Worm (Caenorhabditis elegans) whole organism, L4 larva: ENCODE data around the gene ent-7.

Experiments
- T20F7.1 ChIP-seq: fragments of 200-800 bp; sonication (Bioruptor generic); optimal IDR thresholded peaks from 2 replicates; lab custom pipeline; 2018; ENCODE audit warnings: mild to moderate bottlenecking, missing genetic modification characterization, missing compliant biosample characterization
- Y105C5A.15 ChIP-seq: fragments of 200-800 bp; sonication (Bioruptor generic); IDR thresholded peaks from 2 replicates; pipeline ENCODE4 v1.3.6; 2022; ENCODE audit warnings: missing genetic modification characterization, missing compliant biosample characterization
- Y5F2A.4 ChIP-seq: fragments of 200-800 bp; sonication (Bioruptor generic); optimal IDR thresholded peaks from 2 replicates; lab custom pipeline; 2018; ENCODE audit warnings: mild to moderate bottlenecking, missing genetic modification characterization, missing compliant biosample characterization
- Y75B8A.6 ChIP-seq: fragments of 200-800 bp; sonication (Bioruptor generic); IDR thresholded peaks from 2 replicates; pipeline ENCODE4 v1.3.6; 2022; ENCODE audit warnings: missing genetic modification reagents, missing genetic modification characterization, missing compliant biosample characterization
- ZK337.2 ChIP-seq: fragments of 200-800 bp; sonication (Bioruptor generic); IDR thresholded peaks from 2 replicates; pipeline ENCODE4 v1.3.6; 2022; ENCODE audit warnings: missing genetic modification reagents, missing genetic modification characterization, missing compliant biosample characterization
- aha-1 ChIP-seq: fragments of 150-350 bp; peaks from one replicate; lab custom pipeline; 2014; ENCODE audit warnings: missing biosample characterization, missing genetic modification characterization
- ceh-44 ChIP-seq: fragments of 200-800 bp; sonication (Bioruptor generic); IDR thresholded peaks from 2 replicates; pipeline ENCODE4 v1.3.6; 2022; ENCODE audit warnings: missing genetic modification reagents, missing genetic modification characterization, missing compliant biosample characterization
- ceh-62 ChIP-seq: sonication (generic microtip); optimal IDR thresholded peaks from 2 replicates; lab custom pipeline; 2017; ENCODE audit warnings: missing biosample characterization, missing genetic modification characterization
- ceh-82 ChIP-seq: sonication (generic microtip); optimal IDR thresholded peaks from 2 replicates; lab custom pipeline; 2017; ENCODE audit warnings: missing biosample characterization, missing genetic modification characterization
- cey-2 ChIP-seq: sonication (generic microtip); optimal IDR thresholded peaks from 3 replicates; lab custom pipeline; 2017; ENCODE audit warnings: missing genetic modification characterization, mild to moderate bottlenecking, missing compliant biosample characterization, antibody characterized with exemption, borderline replicate concordance; ENCODE audit not compliant: insufficient read depth
- daf-16 ChIP-seq, 3 experiments: sonication (generic microtip); optimal IDR thresholded peaks; 2 replicates each; lab custom pipeline; 2016 to 2017; ENCODE audit warnings: missing genetic modification characterization in 3 of 3, missing genetic modification reagents in 3 of 3, mild to moderate bottlenecking in 2 of 3, missing compliant biosample characterization in 2 of 3, missing biosample characterization in 1 of 3, moderate library complexity in 1 of 3
- dmd-6 ChIP-seq: fragments of 200-800 bp; sonication (Bioruptor generic); IDR thresholded peaks from 2 replicates; pipeline ENCODE4 v1.3.6; 2022; ENCODE audit warnings: missing genetic modification reagents, missing genetic modification characterization, missing compliant biosample characterization
- dmd-8 ChIP-seq: fragments of 200-800 bp; sonication (Bioruptor generic); IDR thresholded peaks from 2 replicates; pipeline ENCODE4 v1.3.6; 2022; ENCODE audit warnings: missing genetic modification characterization, missing compliant biosample characterization
- dpl-1 ChIP-seq: fragments of 150-350 bp; optimal IDR thresholded peaks from 2 replicates; lab custom pipeline; 2014; ENCODE audit warnings: missing biosample characterization, missing genetic modification reagents, missing genetic modification characterization
- dve-1 ChIP-seq: sonication (generic microtip); optimal IDR thresholded peaks from 2 replicates; lab custom pipeline; 2017; ENCODE audit warnings: antibody characterized with exemption, mild to moderate bottlenecking, missing genetic modification characterization, missing compliant biosample characterization; ENCODE audit not compliant: insufficient read depth
- hlh-11 ChIP-seq: fragments of 200-800 bp; sonication (Bioruptor generic); optimal IDR thresholded peaks from 2 replicates; lab custom pipeline; 2018; ENCODE audit warnings: mild to moderate bottlenecking, missing genetic modification characterization, missing compliant biosample characterization
- hlh-30 ChIP-seq: sonication (generic microtip); optimal IDR thresholded peaks from 2 replicates; lab custom pipeline; 2017; ENCODE audit warnings: antibody characterized with exemption, mild to moderate bottlenecking, missing genetic modification characterization, missing compliant biosample characterization; ENCODE audit not compliant: insufficient read depth
- lin-1 ChIP-seq: fragments of 200-800 bp; sonication (Bioruptor generic); IDR thresholded peaks from 2 replicates; pipeline ENCODE4 v1.3.6; 2022; ENCODE audit warnings: missing genetic modification reagents, missing genetic modification characterization, missing compliant biosample characterization
- lin-15B ChIP-seq: fragments of 150-350 bp; sonication (generic microtip); optimal IDR thresholded peaks from 3 replicates; lab custom pipeline; 2014; ENCODE audit warnings: missing biosample characterization, missing genetic modification characterization
- lin-38 ChIP-seq: fragments of 200-800 bp; sonication (Bioruptor generic); IDR thresholded peaks from 2 replicates; pipeline ENCODE4 v1.3.6; 2022; ENCODE audit warnings: missing genetic modification reagents, missing genetic modification characterization, missing compliant biosample characterization
- lsy-2 ChIP-seq, 2 experiments: fragments of 150-350 bp in 1 of 2; sonication (generic microtip) in 1 of 2; optimal IDR thresholded peaks; 2 replicates each; lab custom pipeline; 2014 to 2017; ENCODE audit warnings: missing biosample characterization in 2 of 2, missing genetic modification characterization in 2 of 2
- mdl-1 ChIP-seq, 2 experiments: fragments of 150-350 bp in 1 of 2; sonication (generic microtip) in 1 of 2; optimal IDR thresholded peaks; 2 replicates each; lab custom pipeline; 2014 to 2017; ENCODE audit warnings: missing biosample characterization in 2 of 2, missing genetic modification characterization in 2 of 2
- mxl-2 ChIP-seq: fragments of 200-800 bp; sonication (Bioruptor generic); conservative IDR thresholded peaks from 2 replicates; pipeline ENCODE4 v1.3.6; 2022; ENCODE audit warnings: missing genetic modification reagents, missing genetic modification characterization, missing compliant biosample characterization
- nhr-102 ChIP-seq: sonication (generic microtip); optimal IDR thresholded peaks from 2 replicates; lab custom pipeline; 2016; ENCODE audit warnings: mild to moderate bottlenecking, missing genetic modification characterization, moderate library complexity, missing compliant biosample characterization
- nhr-11 ChIP-seq: fragments of 150-350 bp; optimal IDR thresholded peaks from 2 replicates; lab custom pipeline; 2014; ENCODE audit warnings: missing biosample characterization, missing genetic modification characterization
- nhr-111 ChIP-seq: fragments of 200-800 bp; sonication (Bioruptor generic); optimal IDR thresholded peaks from 2 replicates; lab custom pipeline; 2018; ENCODE audit warnings: mild to moderate bottlenecking, missing genetic modification characterization, missing compliant biosample characterization
- nhr-28 ChIP-seq: fragments of 150-350 bp; optimal IDR thresholded peaks from 2 replicates; lab custom pipeline; 2014; ENCODE audit warnings: missing biosample characterization, missing genetic modification characterization
- nhr-48 ChIP-seq: sonication (generic microtip); optimal IDR thresholded peaks from 2 replicates; lab custom pipeline; 2016; ENCODE audit warnings: mild to moderate bottlenecking, missing genetic modification characterization, missing compliant biosample characterization
- nhr-77 ChIP-seq: fragments of 150-350 bp; optimal IDR thresholded peaks from 2 replicates; lab custom pipeline; 2014; ENCODE audit warnings: missing biosample characterization, missing genetic modification characterization
- pha-4 ChIP-seq, 2 experiments: fragments of 150-350 bp in 1 of 2; fragments of 200-800 bp in 1 of 2; sonication (Bioruptor generic) in 1 of 2; IDR thresholded peaks in 1 of 2; optimal IDR thresholded peaks in 1 of 2; 2 replicates each; pipeline versions ENCODE4 v1.3.6 to Lab custom; 2014 to 2022; ENCODE audit warnings: missing genetic modification characterization in 2 of 2, missing genetic modification reagents in 2 of 2, missing biosample characterization in 1 of 2, missing compliant biosample characterization in 1 of 2
- php-3 ChIP-seq: fragments of 200-800 bp; sonication (Bioruptor generic); IDR thresholded peaks from 2 replicates; pipeline ENCODE4 v1.3.6; 2022; ENCODE audit warnings: missing genetic modification reagents, missing genetic modification characterization, missing compliant biosample characterization
- pqm-1 ChIP-seq: sonication (generic microtip); optimal IDR thresholded peaks from 2 replicates; lab custom pipeline; 2017; ENCODE audit warnings: missing biosample characterization, missing genetic modification characterization
- saeg-2 ChIP-seq: fragments of 200-800 bp; sonication (Bioruptor generic); IDR thresholded peaks from 2 replicates; pipeline ENCODE4 v1.3.6; 2022; ENCODE audit warnings: missing genetic modification reagents, missing genetic modification characterization, missing compliant biosample characterization
- tra-1 ChIP-seq: fragments of 200-800 bp; sonication (Bioruptor generic); IDR thresholded peaks from 2 replicates; pipeline ENCODE4 v1.3.6; 2022; ENCODE audit warnings: missing genetic modification reagents, missing genetic modification characterization, missing compliant biosample characterization
- unc-62 ChIP-seq, 3 experiments: fragments of 150-350 bp in 1 of 3; sonication (generic microtip); optimal IDR thresholded peaks in 2 of 3; peaks in 1 of 3; 1 replicate in 1 of 3; 2 replicates in 2 of 3; lab custom pipeline; 2014 to 2017; ENCODE audit warnings: missing biosample characterization in 3 of 3, missing genetic modification characterization in 3 of 3, missing genetic modification reagents in 3 of 3, missing genotype in 1 of 3
- ztf-7 ChIP-seq: fragments of 150-350 bp; optimal IDR thresholded peaks from 2 replicates; lab custom pipeline; 2014; ENCODE audit warnings: missing biosample characterization, missing genetic modification characterization

ent-7 gene

ce11 chrIV:10059175-10059574 is 42.1 kb downstream of the ent-7 start:
- peak; percentile 44 for TF ChIP-seq hlh-30
- peak; percentile 63; the same call in 1 of the 2 replicates for TF ChIP-seq tra-1 (GFP tag; lab: Robert Waterston, UW)
- TF ChIP-seq lin-15B: no peak
- TF ChIP-seq lsy-2 (tag; optimal IDR thresholded peaks at IDR 0.05; lab: Kevin White, UChicago): peak in 1 of 2 experiments; percentile 1
- peak; percentile 43 for TF ChIP-seq nhr-48 (tag; lab: Kevin White, UChicago)
- TF ChIP-seq nhr-77 (tag; lab: Kevin White, UChicago): peak; percentile 41
- peak in 1 of 2 experiments; percentile 47 for TF ChIP-seq mdl-1 (tag; optimal IDR thresholded peaks at IDR 0.05; lab: Kevin White, UChicago)
- TF ChIP-seq mxl-2 (GFP tag; lab: Robert Waterston, UW): 0 out of 2 replicates have a peak, but pooled peaks have one; percentile 22
- peak in 1 of 2 experiments; percentile 38 for TF ChIP-seq daf-16 (GFP tag; optimal IDR thresholded peaks at IDR 0.05; lab: Kevin White, UChicago)
- peak; percentile 88 for TF ChIP-seq daf-16 (tag; optimal IDR thresholded peaks at IDR 0.05; lab: Kevin White, UChicago)
- TF ChIP-seq nhr-28 (tag; lab: Kevin White, UChicago): peak; percentile 57
- 0 out of 2 replicates have a peak, but pooled peaks have one; percentile 11 for TF ChIP-seq lin-1 (GFP tag; lab: Robert Waterston, UW)
- peak; percentile 21 for TF ChIP-seq T20F7.1 (GFP tag; lab: Kevin White, UChicago)
- 0 out of 2 replicates have a peak, but pooled peaks have one; percentile 19 for TF ChIP-seq saeg-2 (GFP tag; lab: Robert Waterston, UW)
- no peak for TF ChIP-seq ceh-62 (tag; lab: Kevin White, UChicago)
- TF ChIP-seq Y5F2A.4 (GFP tag; lab: Kevin White, UChicago): no peak
- peak; percentile 93 for TF ChIP-seq dve-1 (tag; lab: Kevin White, UChicago)
- peak; percentile 80 for TF ChIP-seq hlh-11
- no peak for TF ChIP-seq ceh-82 (tag; lab: Kevin White, UChicago)
- no peak for TF ChIP-seq Y105C5A.15 (GFP tag; lab: Robert Waterston, UW)
- peak; percentile 90 for TF ChIP-seq dmd-6 (GFP tag; lab: Robert Waterston, UW)
- peak; percentile 19; the same call in 1 of the 2 replicates for TF ChIP-seq lin-38 (GFP tag; lab: Robert Waterston, UW)
- TF ChIP-seq ztf-7 (tag; lab: Kevin White, UChicago): no peak
- peak; percentile 87 for TF ChIP-seq aha-1 (tag; lab: Kevin White, UChicago)
- TF ChIP-seq nhr-11: no peak
- peak; percentile 91 for TF ChIP-seq pqm-1 (tag; lab: Kevin White, UChicago)
- TF ChIP-seq pha-4 (GFP tag; IDR thresholded peaks at IDR 0.05; lab: Robert Waterston, UW): 0 out of 2 replicates have a peak, but pooled peaks have one; percentile 16
- TF ChIP-seq pha-4 (tag; optimal IDR thresholded peaks at IDR 0.05; lab: Kevin White, UChicago): no peak
- TF ChIP-seq php-3: peak; percentile 65; the same call in 1 of the 2 replicates
- TF ChIP-seq nhr-102 (tag; lab: Kevin White, UChicago): peak; percentile 31
- TF ChIP-seq cey-2 (tag; lab: Kevin White, UChicago): no peak
- TF ChIP-seq, all 104 proteins: peak for 21

- TF ChIP-seq Y75B8A.6 (GFP tag; lab: Robert Waterston, UW) (no peak), dpl-1 (no peak), pqm-1 (tag; lab: Kevin White, UChicago) (peak; percentile 2), Y105C5A.15 (GFP tag; lab: Robert Waterston, UW) (no peak), dmd-8 (GFP tag; lab: Robert Waterston, UW) (no peak), unc-62 (GFP tag; optimal IDR thresholded peaks at IDR 0.05 in 1 of 2; lab: Kevin White, UChicago) (no peak), unc-62 (tag; optimal IDR thresholded peaks at IDR 0.05; lab: Kevin White, UChicago) (no peak), aha-1 (tag; lab: Kevin White, UChicago) (peak; percentile 59), ZK337.2 (no peak), nhr-111 (GFP tag; lab: Kevin White, UChicago) (no peak), ceh-44 (no peak), lin-38 (GFP tag; lab: Robert Waterston, UW) (no peak), daf-16 (GFP tag; optimal IDR thresholded peaks at IDR 0.05; lab: Kevin White, UChicago) (no peak), daf-16 (tag; optimal IDR thresholded peaks at IDR 0.05; lab: Kevin White, UChicago) (peak; percentile 50), ceh-82 (tag; lab: Kevin White, UChicago) (no peak), dmd-6 (GFP tag; lab: Robert Waterston, UW) (peak; percentile 34)
Observed at ce11 chrIV:10060795-10061194, 43.7 kb downstream of the ent-7 start.
